Fruit fly (Drosophila melanogaster): ENCODE data around the gene CG9040.

dm6 chr3L:13957212-13957668 is 30.4 kb upstream of the CG9040 start:
- TF ChIP-seq rn (GFP tag; IDR thresholded peaks at IDR 0.05) (no peak), EcR (GFP tag; optimal IDR thresholded peaks at IDR 0.05) (no peak), fd96Ca (GFP tag; IDR thresholded peaks at IDR 0.05) (no peak), Pif1A (GFP tag; optimal IDR thresholded peaks at IDR 0.05) (peak; percentile 39), CG13204 (GFP tag; optimal IDR thresholded peaks at IDR 0.05) (no peak)

Measured in whole organism, pupa.